Worm (Caenorhabditis elegans): Measurements from ENCODE around the gene cest-16.

cest-16 gene

ce11 chrX:6337338-6337737 is 37.6 kb downstream of the cest-16 start:
- no peak for TF ChIP-seq nhr-237 (tag; optimal IDR thresholded peaks at IDR 0.05)
- no peak for TF ChIP-seq efl-3 (GFP tag; optimal IDR thresholded peaks at IDR 0.05)
- no peak for TF ChIP-seq tlp-1 (tag; optimal IDR thresholded peaks at IDR 0.05)
- no peak for TF ChIP-seq blmp-1 (tag; optimal IDR thresholded peaks at IDR 0.05)
- no peak for TF ChIP-seq unc-62 (GFP tag; optimal IDR thresholded peaks at IDR 0.05)

ce11 chrX:6337951-6338350 is 38.2 kb downstream of the cest-16 start, which contains the start of gene C03B1.13:
TSS of gene C03B1.13 (minus strand) at chrX:6338051.
- TF ChIP-seq mef-2 (tag; optimal IDR thresholded peaks at IDR 0.05) (no peak), mab-9 (GFP tag; IDR thresholded peaks at IDR 0.05) (no peak), nhr-77 (tag; optimal IDR thresholded peaks at IDR 0.05) (no peak)

- TF ChIP-seq pqm-1 (tag; optimal IDR thresholded peaks at IDR 0.05) (peak; percentile 20), nhr-20 (tag; optimal IDR thresholded peaks at IDR 0.05) (peak; percentile 41), lin-35 (GFP tag; optimal IDR thresholded peaks at IDR 0.05) (peak in 1 of 2 experiments; percentile 45), egl-13 (tag; optimal IDR thresholded peaks at IDR 0.05) (no peak), nhr-19 (GFP tag; conservative IDR thresholded peaks at IDR 0.05) (no peak), efl-1 (optimal IDR thresholded peaks at IDR 0.05) (no peak), efl-1 (GFP tag; optimal IDR thresholded peaks at IDR 0.05 in 1 of 2) (peak in 1 of 2 experiments; percentile 38), nhr-71 (tag; optimal IDR thresholded peaks at IDR 0.05) (peak; percentile 15), ets-5 (GFP tag; IDR thresholded peaks at IDR 0.05) (no peak), jun-1 (tag; optimal IDR thresholded peaks at IDR 0.05) (no peak), vab-15 (tag; optimal IDR thresholded peaks at IDR 0.05) (no peak), tlp-1 (tag; optimal IDR thresholded peaks at IDR 0.05) (peak; percentile 15), grh-1 (GFP tag; IDR thresholded peaks at IDR 0.05) (no peak), rnt-1 (tag; optimal IDR thresholded peaks at IDR 0.05) (no peak), nhr-85 (tag) (no peak), C16A3.4 (tag; optimal IDR thresholded peaks at IDR 0.05) (no peak), unc-98 (GFP tag; IDR thresholded peaks at IDR 0.05) (no peak), ztf-4 (tag; optimal IDR thresholded peaks at IDR 0.05) (no peak), sup-37 (GFP tag; optimal IDR thresholded peaks at IDR 0.05) (no peak), nhr-11 (tag; optimal IDR thresholded peaks at IDR 0.05) (no peak), mep-1 (tag; optimal IDR thresholded peaks at IDR 0.05) (no peak), alr-1 (tag; optimal IDR thresholded peaks at IDR 0.05; ENCODE audit: borderline replicate concordance) (no peak), nhr-28 (tag; optimal IDR thresholded peaks at IDR 0.05) (no peak), fos-1 (tag; optimal IDR thresholded peaks at IDR 0.05) (no peak), nhr-76 (tag; optimal IDR thresholded peaks at IDR 0.05) (no peak), ama-1 (optimal IDR thresholded peaks at IDR 0.05) (no peak), nhr-90 (tag; optimal IDR thresholded peaks at IDR 0.05; ENCODE audit: poor library complexity) (peak; percentile 38), elt-2 (tag; optimal IDR thresholded peaks at IDR 0.05) (peak; percentile 95), unc-130 (tag; optimal IDR thresholded peaks at IDR 0.05) (no peak)
These were observed 38.7 kb downstream of the cest-16 start for ce11 chrX:6338446-6338845.

- TF ChIP-seq egl-27 (tag; optimal IDR thresholded peaks at IDR 0.05) (no peak), hlh-4 (tag; optimal IDR thresholded peaks at IDR 0.05) (no peak), unc-30 (tag; optimal IDR thresholded peaks at IDR 0.05) (no peak), efl-1 (optimal IDR thresholded peaks at IDR 0.05) (no peak), efl-1 (GFP tag; optimal IDR thresholded peaks at IDR 0.05 in 1 of 2) (no peak), elt-3 (tag; optimal IDR thresholded peaks at IDR 0.05) (no peak), elt-2 (tag; optimal IDR thresholded peaks at IDR 0.05) (no peak), nhr-12 (tag; optimal IDR thresholded peaks at IDR 0.05) (no peak), lin-14 (GFP tag; optimal IDR thresholded peaks at IDR 0.05) (no peak), mab-9 (GFP tag; IDR thresholded peaks at IDR 0.05) (no peak), nhr-19 (GFP tag; conservative IDR thresholded peaks at IDR 0.05) (no peak), C04F5.9 (tag; optimal IDR thresholded peaks at IDR 0.05) (no peak), lsy-2 (tag; optimal IDR thresholded peaks at IDR 0.05) (no peak), dpl-1 (GFP tag; optimal IDR thresholded peaks at IDR 0.05) (no peak), ztf-4 (tag; optimal IDR thresholded peaks at IDR 0.05) (no peak), alr-1 (tag; optimal IDR thresholded peaks at IDR 0.05; ENCODE audit: borderline replicate concordance) (no peak)
These were observed 41.8 kb downstream of the cest-16 start, which contains the start of gene C03B1.7 for ce11 chrX:6341513-6341912. TSS of gene C03B1.7 (plus strand) at chrX:6341813.
